Worm (Caenorhabditis elegans): Measurements from ENCODE around the gene smrc-1.

The smrc-1 gene

DNA sequence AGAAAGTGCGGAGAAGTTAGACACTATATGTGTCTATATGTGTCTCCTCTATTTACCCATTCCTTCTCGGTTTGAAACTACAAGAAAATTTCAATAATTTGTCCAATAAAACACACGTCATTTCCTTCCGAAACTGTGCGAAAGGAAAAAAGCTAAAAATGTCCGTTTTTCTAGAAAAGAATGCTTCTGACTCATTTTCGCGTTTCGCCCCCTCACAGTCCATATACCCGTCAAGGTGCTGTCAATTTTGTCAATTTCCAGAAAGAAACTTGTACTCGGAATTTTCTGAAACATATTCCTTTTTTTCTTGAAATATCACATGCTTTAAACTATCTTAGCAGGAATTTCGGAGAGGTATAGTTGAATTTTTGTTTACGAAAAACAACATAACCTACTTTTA is 12.1 kb downstream of the smrc-1 start (continued):
- TF ChIP-seq F10B5.3 (tag; optimal IDR thresholded peaks at IDR 0.05) (no peak), mxl-3 (GFP tag; optimal IDR thresholded peaks at IDR 0.05) (no peak), ceh-82 (tag; optimal IDR thresholded peaks at IDR 0.05) (no peak), mdt-29 (GFP tag; IDR thresholded peaks at IDR 0.05) (peak; percentile 34; the same call in 1 of the 2 replicates), lim-7 (GFP tag; IDR thresholded peaks at IDR 0.05) (no peak)

DNA sequence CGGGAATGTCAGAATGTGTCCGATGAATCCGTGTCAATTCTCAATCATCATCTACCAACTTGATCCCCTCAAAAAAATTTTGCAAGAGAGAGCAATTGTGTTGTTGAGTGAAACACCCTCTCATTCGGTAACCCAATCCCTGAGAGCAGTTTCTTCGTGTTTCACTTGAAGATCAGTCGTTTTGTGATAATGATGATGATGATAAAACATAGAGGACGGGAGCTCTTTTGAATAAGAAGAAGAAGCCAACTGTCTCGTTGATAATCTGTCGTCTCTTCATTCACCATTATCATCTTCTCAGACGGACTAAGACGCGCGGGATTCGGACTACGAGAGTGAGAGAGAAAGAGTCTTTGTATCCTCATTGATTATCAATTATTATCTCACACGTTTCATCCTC is 14.4 kb downstream of the smrc-1 start:
- TF ChIP-seq hlh-11 (tag; optimal IDR thresholded peaks at IDR 0.05) (peak; percentile 44), ceh-20 (GFP tag; IDR thresholded peaks at IDR 0.05) (peak; percentile 29; the same call in 1 of the 2 replicates), daf-16 (GFP tag; optimal IDR thresholded peaks at IDR 0.05) (peak in 1 of 2 experiments; percentile 41), daf-16 (tag; optimal IDR thresholded peaks at IDR 0.05) (no peak), ctbp-1 (GFP tag; IDR thresholded peaks at IDR 0.05) (0 out of 2 replicates have a peak, but pooled peaks have one; percentile 27), nhr-76 (tag; optimal IDR thresholded peaks at IDR 0.05) (no peak), daf-8 (GFP tag; IDR thresholded peaks at IDR 0.05) (no peak), lin-15B (tag; optimal IDR thresholded peaks at IDR 0.05) (no peak), ces-1 (GFP tag; optimal IDR thresholded peaks at IDR 0.05) (no peak), nhr-11 (tag; optimal IDR thresholded peaks at IDR 0.05) (peak; percentile 52), mdt-29 (GFP tag; IDR thresholded peaks at IDR 0.05) (no peak), lin-13 (GFP tag; optimal IDR thresholded peaks at IDR 0.05) (no peak), dmd-8 (GFP tag; IDR thresholded peaks at IDR 0.05) (no peak), rbr-2 (tag; optimal IDR thresholded peaks at IDR 0.05) (no peak), spr-1 (tag; optimal IDR thresholded peaks at IDR 0.05) (no peak)

DNA sequence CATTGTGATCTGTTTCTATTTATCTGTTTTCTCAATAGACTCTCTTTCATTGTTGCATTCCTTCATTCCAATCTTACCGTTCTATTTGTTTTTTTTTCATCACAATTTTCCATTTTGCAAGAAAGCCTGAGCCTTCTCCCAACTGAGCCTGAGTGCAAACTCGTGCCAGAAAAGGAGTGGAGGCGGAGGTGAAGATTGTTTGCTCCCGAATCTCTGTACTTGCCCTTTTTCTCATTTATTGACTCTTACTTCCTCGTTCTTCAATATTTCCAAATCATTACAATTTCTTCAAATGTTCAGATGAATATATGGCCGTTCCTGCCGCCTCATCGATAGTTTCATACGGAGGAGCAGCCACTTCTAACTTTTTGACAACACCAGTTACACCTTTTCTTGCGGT is 16.1 kb downstream of the smrc-1 start, which contains the start of gene let-756:
Gene let-756, plus strand, starts transcription at position 301 of the 400 bp plus-strand sequence.
- TF ChIP-seq lin-38 (GFP tag; IDR thresholded peaks at IDR 0.05): no peak

DNA sequence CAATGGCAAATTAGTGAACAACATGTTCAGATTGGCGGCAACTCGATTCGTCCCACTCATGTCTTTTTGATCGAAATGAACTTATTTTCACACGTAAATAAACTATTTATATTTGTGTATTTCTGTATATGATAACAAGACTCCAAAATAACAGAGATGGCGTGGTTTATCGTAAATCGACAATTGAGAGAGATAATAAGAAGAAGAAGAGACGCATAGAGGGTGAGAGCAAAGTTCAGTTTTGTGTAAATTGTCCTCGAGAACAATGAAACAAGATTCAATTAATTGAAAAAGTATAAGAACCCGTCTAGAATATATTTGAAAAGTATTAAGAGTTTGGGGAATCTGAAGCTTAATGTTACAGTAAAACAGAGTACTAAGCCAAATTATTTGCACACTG is 20.7 kb downstream of the smrc-1 start:
- TF ChIP-seq ces-1 (GFP tag; optimal IDR thresholded peaks at IDR 0.05): no peak
- peak; percentile 14 for TF ChIP-seq R02D3.7 (tag; optimal IDR thresholded peaks at IDR 0.05)
- peak; percentile 36 for TF ChIP-seq nhr-28 (tag; optimal IDR thresholded peaks at IDR 0.05)
- peak; percentile 35 for TF ChIP-seq T20F7.1 (GFP tag; optimal IDR thresholded peaks at IDR 0.05)
- no peak for TF ChIP-seq ztf-11 (tag; optimal IDR thresholded peaks at IDR 0.05)
- peak in 1 of 2 experiments; percentile 16 for TF ChIP-seq lsy-2 (tag; optimal IDR thresholded peaks at IDR 0.05)
- TF ChIP-seq lin-13 (GFP tag; optimal IDR thresholded peaks at IDR 0.05): no peak
- peak; percentile 15; the same call in 1 of the 2 replicates for TF ChIP-seq dmd-6 (GFP tag; IDR thresholded peaks at IDR 0.05)
- peak; percentile 24 for TF ChIP-seq dve-1 (tag; optimal IDR thresholded peaks at IDR 0.05; ENCODE audit: insufficient read depth)

DNA sequence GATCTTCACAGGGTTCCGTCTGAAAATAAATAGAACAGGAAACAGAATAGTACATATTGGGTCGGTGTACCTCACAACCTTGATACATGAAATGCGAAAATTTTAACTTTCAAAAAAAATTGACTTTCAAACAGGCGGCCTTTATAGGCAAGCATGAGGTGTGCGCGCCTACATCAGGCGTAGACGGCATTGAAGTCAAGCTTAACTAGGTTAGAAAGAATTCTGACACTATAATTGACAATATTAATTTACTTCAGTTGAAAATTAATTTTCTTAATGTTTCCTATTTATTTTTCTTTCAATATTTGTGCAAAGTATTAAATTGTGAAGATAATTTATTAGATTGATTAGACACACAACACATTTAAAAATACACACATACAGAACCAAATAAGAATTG is 21.2 kb downstream of the smrc-1 start, which contains the start of gene C05D11.5:
Gene C05D11.5, minus strand, starts transcription at position 101 of the 400 bp plus-strand sequence.
- TF ChIP-seq hif-1 (tag; optimal IDR thresholded peaks at IDR 0.05) (no peak), ceh-62 (tag; optimal IDR thresholded peaks at IDR 0.05) (no peak), daf-19 (GFP tag; conservative IDR thresholded peaks at IDR 0.05) (no peak), daf-8 (GFP tag; IDR thresholded peaks at IDR 0.05) (no peak), nhr-48 (tag; optimal IDR thresholded peaks at IDR 0.05) (no peak), mxl-3 (GFP tag; optimal IDR thresholded peaks at IDR 0.05) (no peak), daf-16 (GFP tag; optimal IDR thresholded peaks at IDR 0.05) (no peak), daf-16 (tag; optimal IDR thresholded peaks at IDR 0.05) (no peak), zfp-2 (tag; optimal IDR thresholded peaks at IDR 0.05) (no peak), dpl-1 (GFP tag; optimal IDR thresholded peaks at IDR 0.05) (no peak), tra-1 (GFP tag; IDR thresholded peaks at IDR 0.05) (no peak), snpc-1.2 (GFP tag; IDR thresholded peaks at IDR 0.05) (no peak)
